Worm (Caenorhabditis elegans): ENCODE results near the gene coq-2.

- no peak for TF ChIP-seq daf-12 (tag; optimal IDR thresholded peaks at IDR 0.05)
- no peak for TF ChIP-seq nhr-11 (tag; optimal IDR thresholded peaks at IDR 0.05)
- TF ChIP-seq dve-1 (tag; optimal IDR thresholded peaks at IDR 0.05; ENCODE audit: insufficient read depth) = peak; percentile 57
- no peak for TF ChIP-seq pha-4 (GFP tag; IDR thresholded peaks at IDR 0.05)
- TF ChIP-seq pha-4 (tag; optimal IDR thresholded peaks at IDR 0.05) = no peak
- no peak for TF ChIP-seq snpc-4 (tag; optimal IDR thresholded peaks at IDR 0.05)
These were observed 25.4 kb downstream of the coq-2 start for ce11 chrIII:6961167-6961566.

All from whole organism, L4 larva.